Fruit fly (Drosophila melanogaster) whole organism, embryonic: Measurements from ENCODE around the gene Hacd2.
A peak's percentile ranks its signal among the peaks of the same experiment; 100 is the strongest.

Experiments
- CG12391 ChIP-seq: fragments of 200-800 bp; sonication (Bioruptor generic); optimal IDR thresholded peaks from 3 replicates; lab custom pipeline; 2018; ENCODE audit warnings: missing biosample characterization, mild to moderate bottlenecking, missing genetic modification characterization, moderate library complexity
- CG12744 ChIP-seq: fragments of 200-800 bp; sonication (Bioruptor generic); optimal IDR thresholded peaks from 2 replicates; lab custom pipeline; 2016; ENCODE audit warnings: missing biosample characterization, missing genetic modification characterization
- CG14014 ChIP-seq: fragments of 200-800 bp; sonication (Bioruptor generic); IDR thresholded peaks from 2 replicates; pipeline ENCODE4 v1.3.6; 2022; ENCODE audit warnings: missing biosample characterization, missing genetic modification characterization
- CG15011 ChIP-seq: fragments of 200-800 bp; sonication (Bioruptor generic); optimal IDR thresholded peaks from 3 replicates; lab custom pipeline; 2018; ENCODE audit warnings: missing biosample characterization, mild to moderate bottlenecking, missing genetic modification characterization
- CG15269 ChIP-seq: fragments of 200-800 bp; sonication (Bioruptor generic); optimal IDR thresholded peaks from 2 replicates; lab custom pipeline; 2018; ENCODE audit warnings: missing biosample characterization, mild to moderate bottlenecking, missing genetic modification characterization, moderate library complexity
- CG15601 ChIP-seq: fragments of 200-800 bp; sonication (Bioruptor generic); optimal IDR thresholded peaks from 3 replicates; lab custom pipeline; 2019; ENCODE audit warnings: missing biosample characterization, mild to moderate bottlenecking, missing genetic modification characterization, moderate library complexity
- CG16863 ChIP-seq: fragments of 200-800 bp; sonication (Bioruptor generic); optimal IDR thresholded peaks from 3 replicates; lab custom pipeline; 2016; ENCODE audit warnings: missing biosample characterization, missing genetic modification characterization
- CG18764 ChIP-seq: fragments of 200-800 bp; sonication (Bioruptor generic); optimal IDR thresholded peaks from 3 replicates; lab custom pipeline; 2016; ENCODE audit warnings: missing biosample characterization, missing genetic modification characterization
- CG2120 ChIP-seq: fragments of 200-800 bp; sonication (Bioruptor generic); optimal IDR thresholded peaks from 3 replicates; lab custom pipeline; 2016; ENCODE audit warnings: missing biosample characterization, missing genetic modification characterization
- CG2129 ChIP-seq: fragments of 200-800 bp; sonication (Bioruptor generic); IDR thresholded peaks from 2 replicates; pipeline ENCODE4 v1.3.6; 2022; ENCODE audit warnings: missing biosample characterization, missing genetic modification characterization; ENCODE audit not compliant: partially characterized antibody
- CG2875 ChIP-seq: fragments of 200-800 bp; sonication (Bioruptor generic); optimal IDR thresholded peaks from 2 replicates; lab custom pipeline; 2017; ENCODE audit warnings: missing biosample characterization, mild to moderate bottlenecking, missing genetic modification characterization, missing genetic modification reagents
- CG30403 ChIP-seq: fragments of 200-800 bp; sonication (Bioruptor generic); optimal IDR thresholded peaks from 3 replicates; lab custom pipeline; 2016; ENCODE audit warnings: missing biosample characterization, missing genetic modification characterization
- CG31224 ChIP-seq: fragments of 200-800 bp; sonication (Bioruptor generic); IDR thresholded peaks from 2 replicates; pipeline ENCODE4 v1.3.6; 2022; ENCODE audit warnings: missing biosample characterization, missing genetic modification characterization
- CG34422 ChIP-seq: fragments of 200-800 bp; sonication (Bioruptor generic); IDR thresholded peaks from 3 replicates; pipeline ENCODE4 v1.3.6; 2022; ENCODE audit warnings: missing biosample characterization, missing genetic modification characterization
- CG6654 ChIP-seq: fragments of 200-800 bp; sonication (Bioruptor generic); optimal IDR thresholded peaks from 2 replicates; lab custom pipeline; 2017; ENCODE audit warnings: missing biosample characterization, mild to moderate bottlenecking, missing genetic modification characterization
- CG9932 ChIP-seq: fragments of 200-800 bp; sonication (Bioruptor generic); IDR thresholded peaks from 2 replicates; pipeline ENCODE4 v1.3.6; 2022; ENCODE audit warnings: missing biosample characterization, missing genetic modification characterization
- Dad ChIP-seq: fragments of 200-800 bp; sonication (Bioruptor generic); optimal IDR thresholded peaks from 3 replicates; lab custom pipeline; 2016; ENCODE audit warnings: missing biosample characterization, missing genetic modification characterization
- Dfd ChIP-seq, 2 experiments: fragments of >200 bp; optimal IDR thresholded peaks; 2 replicates each; lab custom pipeline; 2017; ENCODE audit warnings: missing biosample characterization in 2 of 2, missing genetic modification characterization in 2 of 2
- GATAe ChIP-seq: fragments of 200-800 bp; sonication (Bioruptor generic); conservative IDR thresholded peaks from 2 replicates; pipeline ENCODE4 v1.3.6; 2022; ENCODE audit warnings: missing biosample characterization, missing genetic modification characterization
- Gsc ChIP-seq: fragments of 200-800 bp; sonication (Bioruptor generic); IDR thresholded peaks from 2 replicates; pipeline ENCODE4 v1.3.6; 2022; ENCODE audit warnings: missing biosample characterization, missing genetic modification characterization
- Hand ChIP-seq: fragments of 200-800 bp; sonication (Bioruptor generic); optimal IDR thresholded peaks from 2 replicates; lab custom pipeline; 2017; ENCODE audit warnings: mild to moderate bottlenecking, missing biosample characterization, missing genetic modification reagents, missing genetic modification characterization
- Hr78 ChIP-seq, 2 experiments: fragments of 200-800 bp in 1 of 2; fragments of >200 bp in 1 of 2; sonication (Bioruptor generic) in 1 of 2; optimal IDR thresholded peaks; 2 replicates each; lab custom pipeline; 2017 to 2019; ENCODE audit warnings: missing biosample characterization in 2 of 2, missing genetic modification characterization in 2 of 2, mild to moderate bottlenecking in 1 of 2, moderate library complexity in 1 of 2
- Meics ChIP-seq: fragments of 200-800 bp; sonication (Bioruptor generic); optimal IDR thresholded peaks from 2 replicates; lab custom pipeline; 2017; ENCODE audit warnings: missing biosample characterization, mild to moderate bottlenecking, missing genetic modification characterization
- Mrtf ChIP-seq: fragments of 200-800 bp; sonication (Bioruptor generic); IDR thresholded peaks from 3 replicates; pipeline ENCODE4 v1.3.6; 2022; ENCODE audit warnings: missing biosample characterization, missing genetic modification characterization
- NC2β ChIP-seq: fragments of 200-800 bp; sonication (Bioruptor generic); optimal IDR thresholded peaks from 2 replicates; lab custom pipeline; 2016; ENCODE audit warnings: missing biosample characterization, missing genetic modification characterization
- Six4 ChIP-seq: fragments of 200-800 bp; sonication (Bioruptor generic); optimal IDR thresholded peaks from 2 replicates; lab custom pipeline; 2016; ENCODE audit warnings: missing biosample characterization, missing genetic modification characterization
- Spps ChIP-seq: fragments of 200-800 bp; sonication (Bioruptor generic); optimal IDR thresholded peaks from 2 replicates; lab custom pipeline; 2018; ENCODE audit warnings: missing biosample characterization, mild to moderate bottlenecking, missing genetic modification characterization
- ac ChIP-seq: fragments of 200-800 bp; sonication (Bioruptor generic); optimal IDR thresholded peaks from 3 replicates; lab custom pipeline; 2017; ENCODE audit warnings: missing biosample characterization, mild to moderate bottlenecking, missing genetic modification characterization
- ap ChIP-seq: fragments of 200-800 bp; sonication (Bioruptor generic); IDR thresholded peaks from 2 replicates; pipeline ENCODE4 v1.3.6; 2022; ENCODE audit warnings: missing biosample characterization, missing genetic modification characterization
- ase ChIP-seq: fragments of 200-800 bp; sonication (Bioruptor generic); IDR thresholded peaks from 3 replicates; pipeline ENCODE4 v1.3.6; 2022; ENCODE audit warnings: missing biosample characterization, missing genetic modification characterization
- cwo ChIP-seq: fragments of 200-800 bp; sonication (Bioruptor generic); optimal IDR thresholded peaks from 3 replicates; lab custom pipeline; 2017; ENCODE audit warnings: missing biosample characterization, missing genetic modification characterization, mild to moderate bottlenecking, moderate library complexity, missing genetic modification reagents
- dm ChIP-seq: fragments of 200-800 bp; sonication (Bioruptor generic); optimal IDR thresholded peaks from 3 replicates; lab custom pipeline; 2016; ENCODE audit warnings: missing biosample characterization, missing genetic modification characterization
- ems ChIP-seq: fragments of 200-800 bp; sonication (Bioruptor generic); optimal IDR thresholded peaks from 3 replicates; lab custom pipeline; 2016; ENCODE audit warnings: missing biosample characterization, missing genetic modification characterization
- exex ChIP-seq: fragments of 200-800 bp; sonication (Bioruptor generic); optimal IDR thresholded peaks from 4 replicates; lab custom pipeline; 2018; ENCODE audit warnings: missing biosample characterization, mild to moderate bottlenecking, missing genetic modification characterization, moderate library complexity
- fd102C ChIP-seq: fragments of 200-800 bp; sonication (Bioruptor generic); optimal IDR thresholded peaks from 2 replicates; lab custom pipeline; 2018; ENCODE audit warnings: missing biosample characterization, mild to moderate bottlenecking, missing genetic modification characterization, moderate library complexity
- gce ChIP-seq: fragments of 200-800 bp; sonication (Bioruptor generic); IDR thresholded peaks from 3 replicates; pipeline ENCODE4 v1.3.6; 2022; ENCODE audit warnings: missing biosample characterization, missing genetic modification characterization
- gt ChIP-seq: fragments of 200-800 bp; sonication (Bioruptor generic); IDR thresholded peaks from 2 replicates; pipeline ENCODE4 v1.3.6; 2022; ENCODE audit warnings: missing biosample characterization, missing genetic modification characterization
- hbn ChIP-seq: fragments of 200-800 bp; sonication (Bioruptor generic); IDR thresholded peaks from 2 replicates; pipeline ENCODE4 v1.3.6; 2022; ENCODE audit warnings: missing biosample characterization, missing genetic modification characterization; ENCODE audit not compliant: partially characterized antibody
- insv ChIP-seq, 2 experiments: fragments of 200-800 bp; sonication (Bioruptor generic); optimal IDR thresholded peaks; 3 replicates each; lab custom pipeline; 2016 to 2018; ENCODE audit warnings: missing biosample characterization in 2 of 2, missing genetic modification characterization in 2 of 2
- knrl ChIP-seq: fragments of 200-800 bp; sonication (Bioruptor generic); IDR thresholded peaks from 3 replicates; pipeline ENCODE4 v1.3.6; 2022; ENCODE audit warnings: missing biosample characterization, missing genetic modification characterization; ENCODE audit not compliant: partially characterized antibody
- lab ChIP-seq: fragments of 200-800 bp; sonication (Bioruptor generic); optimal IDR thresholded peaks from 3 replicates; lab custom pipeline; 2017; ENCODE audit warnings: missing biosample characterization, missing genetic modification characterization, mild to moderate bottlenecking, moderate library complexity, missing genetic modification reagents
- odd ChIP-seq: fragments of 200-800 bp; sonication (Bioruptor generic); optimal IDR thresholded peaks from 2 replicates; lab custom pipeline; 2017; ENCODE audit warnings: missing biosample characterization, mild to moderate bottlenecking, missing genetic modification characterization
- otp ChIP-seq: fragments of 200-800 bp; sonication (Bioruptor generic); IDR thresholded peaks from 3 replicates; pipeline ENCODE4, ENCODE4 v1.3.6; 2022; ENCODE audit warnings: missing biosample characterization, missing genetic modification characterization
- pho ChIP-seq: fragments of 200-800 bp; sonication (Bioruptor generic); optimal IDR thresholded peaks from 2 replicates; lab custom pipeline; 2016; ENCODE audit warnings: missing biosample characterization, missing genetic modification characterization
- sens ChIP-seq: fragments of 200-800 bp; sonication (Bioruptor generic); peaks from one replicate; lab custom pipeline; 2016; ENCODE audit warnings: missing biosample characterization, missing genetic modification characterization
- sens-2 ChIP-seq: fragments of 200-800 bp; sonication (Bioruptor generic); IDR thresholded peaks from 2 replicates; pipeline ENCODE4 v1.3.6; 2022; ENCODE audit warnings: missing biosample characterization, missing genetic modification characterization
- sug ChIP-seq: fragments of 200-800 bp; optimal IDR thresholded peaks from 2 replicates; lab custom pipeline; 2019; ENCODE audit warnings: missing biosample characterization, mild to moderate bottlenecking, missing genetic modification characterization, moderate library complexity
- tna ChIP-seq: fragments of 200-800 bp; sonication (Bioruptor generic); IDR thresholded peaks from 2 replicates; pipeline ENCODE4 v1.3.6; 2022; ENCODE audit warnings: missing biosample characterization, missing genetic modification characterization; ENCODE audit not compliant: partially characterized antibody
- wdn ChIP-seq: fragments of 200-800 bp; sonication (Bioruptor generic); IDR thresholded peaks from 2 replicates; pipeline ENCODE4 v1.3.6; 2022; ENCODE audit warnings: missing biosample characterization, missing genetic modification characterization
- zen ChIP-seq: fragments of 200-800 bp; sonication (Bioruptor generic); optimal IDR thresholded peaks from 3 replicates; lab custom pipeline; 2018; ENCODE audit warnings: missing biosample characterization, mild to moderate bottlenecking, missing genetic modification characterization, moderate library complexity

The Hacd2 gene

DNA sequence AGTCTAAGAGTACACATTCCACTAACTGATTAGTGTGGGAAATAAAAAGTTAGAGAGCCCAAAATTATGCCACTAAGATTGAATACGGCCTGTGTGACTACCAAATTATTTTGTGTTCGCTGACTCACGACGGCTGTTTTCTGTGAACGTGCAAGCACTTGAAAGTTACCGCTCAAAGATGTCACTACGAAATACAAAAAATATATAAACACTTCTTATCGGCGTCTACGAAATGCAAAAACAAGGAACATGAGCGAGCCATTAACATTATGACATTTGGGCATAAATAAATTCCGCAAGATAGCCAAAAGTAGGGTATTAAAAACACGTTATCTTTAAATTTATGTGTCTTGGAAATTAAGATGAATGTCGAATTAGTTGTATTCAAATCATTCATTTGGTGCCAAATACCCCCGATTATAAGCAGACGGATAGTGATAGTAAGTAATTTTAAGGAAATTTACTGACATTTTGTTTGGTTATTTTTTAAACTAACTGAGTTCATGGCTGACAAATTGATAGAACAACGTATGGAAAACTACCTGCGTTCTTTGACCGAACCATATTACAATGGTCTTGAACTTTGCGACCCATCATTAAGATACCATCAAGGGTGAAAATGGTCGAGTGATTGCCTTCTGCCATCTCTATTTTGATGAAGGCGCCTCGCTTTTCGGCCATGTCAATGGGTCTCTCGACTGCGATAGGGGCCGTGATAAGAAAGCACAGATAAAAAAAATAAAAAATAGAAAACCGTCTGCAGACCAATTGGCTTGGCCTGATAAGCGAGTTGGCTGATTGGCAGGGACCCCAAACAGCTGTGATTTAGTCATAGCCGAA, 10.4 kb downstream of the Hacd2 start, which contains the start of gene Tehao:
TSS of gene Tehao (plus strand) at position 828 of the 840 bp plus-strand sequence.
- TF ChIP-seq zen: no peak
- no peak for TF ChIP-seq Mrtf (GFP tag; lab: Robert Waterston, UW)
- no peak for TF ChIP-seq Spps (tag; lab: Kevin White, UChicago)
- no peak for TF ChIP-seq knrl (GFP tag; lab: Robert Waterston, UW)
- TF ChIP-seq ap (GFP tag; lab: Robert Waterston, UW): no peak
- TF ChIP-seq Dfd (GFP tag; optimal IDR thresholded peaks at IDR 0.05; lab: Kevin White, UChicago): no peak
- no peak for TF ChIP-seq CG6654 (GFP tag; lab: Kevin White, UChicago)
- TF ChIP-seq hbn (GFP tag; lab: Robert Waterston, UW): no peak
- no peak for TF ChIP-seq CG9932 (GFP tag; lab: Robert Waterston, UW)
- no peak for TF ChIP-seq gt (GFP tag; lab: Robert Waterston, UW)
- no peak for TF ChIP-seq CG2875 (GFP tag; lab: Kevin White, UChicago)
- TF ChIP-seq CG34422 (GFP tag; lab: Robert Waterston, UW): no peak
- no peak for TF ChIP-seq wdn
- no peak for TF ChIP-seq Dad (GFP tag; lab: Kevin White, UChicago)
- TF ChIP-seq fd102C (GFP tag; lab: Kevin White, UChicago): no peak
- TF ChIP-seq odd (GFP tag; lab: Kevin White, UChicago): no peak
- TF ChIP-seq gce (GFP tag; lab: Robert Waterston, UW): no peak
- TF ChIP-seq Hand (GFP tag; lab: Kevin White, UChicago): no peak
- TF ChIP-seq cwo (GFP tag; lab: Kevin White, UChicago): peak; percentile 78
- TF ChIP-seq Meics (GFP tag; lab: Kevin White, UChicago): no peak
- TF ChIP-seq ac: no peak
- no peak for TF ChIP-seq CG15011 (GFP tag; lab: Kevin White, UChicago)
- TF ChIP-seq ase: no peak
- no peak for TF ChIP-seq Six4 (GFP tag; lab: Kevin White, UChicago)
- TF ChIP-seq sug: peak; percentile 81
- TF ChIP-seq NC2β (GFP tag; lab: Kevin White, UChicago): no peak
- TF ChIP-seq tna (GFP tag; lab: Robert Waterston, UW): no peak
- no peak for TF ChIP-seq CG15269 (tag; lab: Kevin White, UChicago)
- no peak for TF ChIP-seq CG18764 (GFP tag; lab: Kevin White, UChicago)
- TF ChIP-seq CG14014 (GFP tag; lab: Robert Waterston, UW): no peak
- TF ChIP-seq CG12391 (tag; lab: Kevin White, UChicago): no peak
- no peak for TF ChIP-seq dm (GFP tag; lab: Kevin White, UChicago)
- TF ChIP-seq exex: peak; percentile 70
- peak in 1 of 2 experiments; percentile 78 for TF ChIP-seq Hr78 (GFP tag; optimal IDR thresholded peaks at IDR 0.05; lab: Kevin White, UChicago)
- TF ChIP-seq lab (GFP tag; lab: Kevin White, UChicago): peak; percentile 42
- TF ChIP-seq Gsc (GFP tag; lab: Robert Waterston, UW): no peak
- TF ChIP-seq insv (GFP tag; optimal IDR thresholded peaks at IDR 0.05; lab: Kevin White, UChicago): no peak
- no peak for TF ChIP-seq ems (GFP tag; lab: Kevin White, UChicago)
- TF ChIP-seq sens (GFP tag; lab: Kevin White, UChicago): peak; percentile 34
- no peak for TF ChIP-seq CG30403 (GFP tag; lab: Kevin White, UChicago)
- TF ChIP-seq GATAe (GFP tag; lab: Robert Waterston, UW): peak; percentile 46
- TF ChIP-seq sens-2 (GFP tag; lab: Robert Waterston, UW): no peak
- peak; percentile 20 for TF ChIP-seq CG2120
- no peak for TF ChIP-seq CG2129 (GFP tag; lab: Robert Waterston, UW)
- no peak for TF ChIP-seq CG15601 (tag; lab: Kevin White, UChicago)
- TF ChIP-seq CG16863: no peak
- TF ChIP-seq otp (GFP tag; lab: Robert Waterston, UW): no peak
- no peak for TF ChIP-seq pho (GFP tag; lab: Kevin White, UChicago)
- TF ChIP-seq CG31224: no peak
- TF ChIP-seq CG12744 (GFP tag; lab: Kevin White, UChicago): no peak
